Worm (Caenorhabditis elegans) whole organism, L1 larva: ENCODE results near the gene ccep-97.
A peak's percentile ranks its signal among the peaks of the same experiment; 100 is the strongest.

Source experiments
- F16B12.6 ChIP-seq: fragments of 150-350 bp; optimal IDR thresholded peaks from 2 replicates; lab custom pipeline; 2014; ENCODE audit warnings: missing biosample characterization, missing genetic modification characterization
- aha-1 ChIP-seq: fragments of 150-350 bp; optimal IDR thresholded peaks from 2 replicates; lab custom pipeline; 2014; ENCODE audit warnings: missing biosample characterization, missing genetic modification characterization
- alr-1 ChIP-seq: fragments of 200-800 bp; sonication (Bioruptor generic); optimal IDR thresholded peaks from 2 replicates; lab custom pipeline; 2018; ENCODE audit warnings: borderline replicate concordance, mild to moderate bottlenecking, missing genetic modification characterization, missing compliant biosample characterization
- aly-2 ChIP-seq: fragments of 150-350 bp; optimal IDR thresholded peaks from 2 replicates; lab custom pipeline; 2014; ENCODE audit warnings: missing biosample characterization, missing genetic modification characterization
- ama-1 ChIP-seq: fragments of 150-350 bp; optimal IDR thresholded peaks from 2 replicates; lab custom pipeline; 2014
- blmp-1 ChIP-seq: fragments of 150-350 bp; optimal IDR thresholded peaks from 2 replicates; lab custom pipeline; 2014; ENCODE audit warnings: missing biosample characterization, missing genetic modification characterization
- ceh-63 ChIP-seq: fragments of 200-800 bp; sonication (Bioruptor generic); optimal IDR thresholded peaks from 2 replicates; lab custom pipeline; 2018; ENCODE audit warnings: mild to moderate bottlenecking, missing genetic modification characterization, missing compliant biosample characterization
- ceh-82 ChIP-seq, 3 experiments: fragments of 150-350 bp in 1 of 3; sonication (generic microtip) in 2 of 3; optimal IDR thresholded peaks; 2 replicates each; lab custom pipeline; 2014 to 2017; ENCODE audit warnings: missing biosample characterization in 3 of 3, missing genetic modification characterization in 3 of 3
- ces-1 ChIP-seq: fragments of 150-350 bp; optimal IDR thresholded peaks from 2 replicates; lab custom pipeline; 2014; ENCODE audit warnings: missing biosample characterization, missing genetic modification reagents, missing genetic modification characterization
- dsc-1 ChIP-seq: sonication (generic microtip); optimal IDR thresholded peaks from 2 replicates; lab custom pipeline; 2016; ENCODE audit warnings: mild to moderate bottlenecking, missing genetic modification characterization, missing compliant biosample characterization
- efl-1 ChIP-seq, 4 experiments: fragments of 150-350 bp; optimal IDR thresholded peaks in 3 of 4; peaks in 1 of 4; 1 replicate in 1 of 4; 2 replicates in 3 of 4; lab custom pipeline; 2014; ENCODE audit warnings: missing biosample characterization in 2 of 4, missing genetic modification characterization in 2 of 4, missing genetic modification reagents in 2 of 4
- efl-3 ChIP-seq: fragments of 200-800 bp; sonication (Bioruptor generic); optimal IDR thresholded peaks from 2 replicates; lab custom pipeline; 2018; ENCODE audit warnings: mild to moderate bottlenecking, missing genetic modification characterization, missing compliant biosample characterization
- egl-13 ChIP-seq: sonication (generic microtip); optimal IDR thresholded peaks from 2 replicates; lab custom pipeline; 2016; ENCODE audit warnings: missing genotype, missing genetic modification reagents, missing genetic modification characterization, missing compliant biosample characterization
- elt-2 ChIP-seq: sonication (generic microtip); optimal IDR thresholded peaks from 2 replicates; lab custom pipeline; 2016; ENCODE audit warnings: missing genetic modification characterization, mild to moderate bottlenecking, inconsistent platforms, missing compliant biosample characterization, missing genetic modification reagents
- fkh-10 ChIP-seq: sonication (generic microtip); optimal IDR thresholded peaks from 2 replicates; lab custom pipeline; 2017; ENCODE audit warnings: missing biosample characterization, missing genetic modification reagents, missing genetic modification characterization
- fkh-4 ChIP-seq: sonication (generic microtip); optimal IDR thresholded peaks from 2 replicates; lab custom pipeline; 2016; ENCODE audit warnings: missing compliant biosample characterization, missing genetic modification characterization, borderline replicate concordance
- fkh-8 ChIP-seq: sonication (generic microtip); optimal IDR thresholded peaks from 2 replicates; lab custom pipeline; 2016; ENCODE audit warnings: mild to moderate bottlenecking, missing genetic modification characterization, missing compliant biosample characterization
- grh-1 ChIP-seq: fragments of 200-800 bp; sonication (Bioruptor generic); IDR thresholded peaks from 2 replicates; pipeline ENCODE4 v1.3.6; 2022; ENCODE audit warnings: missing genetic modification reagents, missing genetic modification characterization, missing compliant biosample characterization
- irx-1 ChIP-seq: sonication (generic microtip); optimal IDR thresholded peaks from 2 replicates; lab custom pipeline; 2016; ENCODE audit warnings: missing genetic modification characterization, missing compliant biosample characterization
- isw-1 ChIP-seq: fragments of 200-800 bp; sonication (Bioruptor generic); IDR thresholded peaks from 2 replicates; pipeline ENCODE4 v1.3.6; 2022; ENCODE audit warnings: missing genetic modification characterization, missing compliant biosample characterization
- lin-13 ChIP-seq: fragments of 150-350 bp; optimal IDR thresholded peaks from 2 replicates; lab custom pipeline; 2014; ENCODE audit warnings: missing biosample characterization, missing genetic modification reagents, missing genetic modification characterization
- lin-14 ChIP-seq: fragments of 200-800 bp; sonication (Bioruptor generic); optimal IDR thresholded peaks from 2 replicates; lab custom pipeline; 2018; ENCODE audit warnings: mild to moderate bottlenecking, missing genetic modification characterization, moderate library complexity, missing compliant biosample characterization
- lin-35 ChIP-seq, 2 experiments: fragments of 150-350 bp; optimal IDR thresholded peaks; 2 replicates each; lab custom pipeline; 2014; ENCODE audit warnings: missing biosample characterization in 2 of 2, missing genetic modification characterization in 2 of 2, missing genetic modification reagents in 2 of 2
- lir-3 ChIP-seq: sonication (generic microtip); optimal IDR thresholded peaks from 2 replicates; lab custom pipeline; 2016; ENCODE audit warnings: mild to moderate bottlenecking, missing genetic modification characterization, moderate library complexity, missing compliant biosample characterization; ENCODE audit not compliant: poor library complexity
- lsy-2 ChIP-seq, 2 experiments: fragments of 150-350 bp; optimal IDR thresholded peaks; 2 replicates each; lab custom pipeline; 2014; ENCODE audit warnings: missing biosample characterization in 2 of 2, missing genetic modification characterization in 2 of 2
- mdl-1 ChIP-seq, 2 experiments: fragments of 150-350 bp; optimal IDR thresholded peaks; 2 replicates each; lab custom pipeline; 2014 to 2017; ENCODE audit warnings: missing biosample characterization in 2 of 2, missing genetic modification characterization in 2 of 2, inconsistent platforms in 1 of 2
- nhr-11 ChIP-seq: fragments of 150-350 bp; optimal IDR thresholded peaks from 2 replicates; lab custom pipeline; 2014; ENCODE audit warnings: missing biosample characterization, missing genetic modification characterization
- nhr-19 ChIP-seq: fragments of 200-800 bp; sonication (Bioruptor generic); conservative IDR thresholded peaks from 2 replicates; pipeline ENCODE4 v1.3.6; 2022; ENCODE audit warnings: missing genetic modification characterization, missing compliant biosample characterization
- nhr-20 ChIP-seq: sonication (generic microtip); optimal IDR thresholded peaks from 2 replicates; lab custom pipeline; 2016; ENCODE audit warnings: mild to moderate bottlenecking, missing genetic modification characterization, missing compliant biosample characterization
- nhr-237 ChIP-seq: fragments of 150-350 bp; optimal IDR thresholded peaks from 2 replicates; lab custom pipeline; 2014; ENCODE audit warnings: missing biosample characterization, missing genetic modification characterization
- nhr-28 ChIP-seq: fragments of 150-350 bp; optimal IDR thresholded peaks from 2 replicates; lab custom pipeline; 2014; ENCODE audit warnings: missing biosample characterization, missing genetic modification characterization
- nhr-47 ChIP-seq: sonication (generic microtip); optimal IDR thresholded peaks from 2 replicates; lab custom pipeline; 2016; ENCODE audit warnings: mild to moderate bottlenecking, missing genetic modification characterization, moderate library complexity, missing compliant biosample characterization
- nhr-77 ChIP-seq: fragments of 150-350 bp; optimal IDR thresholded peaks from 2 replicates; lab custom pipeline; 2014; ENCODE audit warnings: missing biosample characterization, missing genetic modification characterization
- nhr-84 ChIP-seq: sonication (generic microtip); optimal IDR thresholded peaks from 2 replicates; lab custom pipeline; 2017; ENCODE audit warnings: missing biosample characterization, missing genetic modification characterization
- nhr-85 ChIP-seq: sonication (generic microtip); peaks from one replicate; lab custom pipeline; 2016; ENCODE audit warnings: missing genetic modification characterization, inconsistent platforms, missing compliant biosample characterization
- nhr-90 ChIP-seq: sonication (generic microtip); optimal IDR thresholded peaks from 2 replicates; lab custom pipeline; 2016; ENCODE audit warnings: mild to moderate bottlenecking, missing genetic modification characterization, missing compliant biosample characterization; ENCODE audit not compliant: poor library complexity
- pax-3 ChIP-seq: fragments of 200-800 bp; sonication (Bioruptor generic); optimal IDR thresholded peaks from 2 replicates; lab custom pipeline; 2018; ENCODE audit warnings: mild to moderate bottlenecking, missing genetic modification characterization, moderate library complexity, missing compliant biosample characterization
- pqm-1 ChIP-seq: sonication (generic microtip); optimal IDR thresholded peaks from 3 replicates; lab custom pipeline; 2017; ENCODE audit warnings: missing biosample characterization, missing genetic modification characterization
- skn-1 ChIP-seq: fragments of 150-350 bp; optimal IDR thresholded peaks from 2 replicates; lab custom pipeline; 2014; ENCODE audit warnings: missing biosample characterization, missing genetic modification characterization
- snpc-4 ChIP-seq: fragments of 150-350 bp; optimal IDR thresholded peaks from 2 replicates; lab custom pipeline; 2014; ENCODE audit warnings: missing biosample characterization, missing genetic modification characterization
- snu-23 ChIP-seq: sonication (generic microtip); optimal IDR thresholded peaks from 2 replicates; lab custom pipeline; 2016; ENCODE audit warnings: missing genetic modification characterization, missing compliant biosample characterization
- sox-4 ChIP-seq: sonication (generic microtip); optimal IDR thresholded peaks from 2 replicates; lab custom pipeline; 2016; ENCODE audit warnings: missing genetic modification characterization, missing compliant biosample characterization
- sup-37 ChIP-seq: fragments of 200-800 bp; sonication (Bioruptor generic); optimal IDR thresholded peaks from 2 replicates; lab custom pipeline; 2018; ENCODE audit warnings: mild to moderate bottlenecking, missing genetic modification characterization, missing compliant biosample characterization
- swsn-7 ChIP-seq: sonication (generic microtip); optimal IDR thresholded peaks from 2 replicates; lab custom pipeline; 2016; ENCODE audit warnings: missing genetic modification characterization, missing compliant biosample characterization
- tbx-2 ChIP-seq: sonication (generic microtip); optimal IDR thresholded peaks from 2 replicates; lab custom pipeline; 2016; ENCODE audit warnings: missing genetic modification characterization, missing compliant biosample characterization
- tlp-1 ChIP-seq: fragments of 150-350 bp; optimal IDR thresholded peaks from 2 replicates; lab custom pipeline; 2014; ENCODE audit warnings: missing biosample characterization, missing genetic modification characterization
- unc-130 ChIP-seq: fragments of 150-350 bp; optimal IDR thresholded peaks from 2 replicates; lab custom pipeline; 2017; ENCODE audit warnings: missing biosample characterization, missing genetic modification characterization, inconsistent platforms
- unc-30 ChIP-seq: sonication (generic microtip); optimal IDR thresholded peaks from 2 replicates; lab custom pipeline; 2017; ENCODE audit warnings: missing biosample characterization, missing genetic modification characterization
- unc-86 ChIP-seq: sonication (generic microtip); optimal IDR thresholded peaks from 2 replicates; lab custom pipeline; 2016; ENCODE audit warnings: missing genetic modification characterization, missing compliant biosample characterization
- vab-15 ChIP-seq: sonication (generic microtip); optimal IDR thresholded peaks from 2 replicates; lab custom pipeline; 2017; ENCODE audit warnings: missing genotype, mild to moderate bottlenecking, missing genetic modification characterization, missing compliant biosample characterization
- zag-1 ChIP-seq: fragments of 150-350 bp; optimal IDR thresholded peaks from 2 replicates; lab custom pipeline; 2014; ENCODE audit warnings: missing biosample characterization, missing genetic modification characterization
- ztf-11 ChIP-seq, 2 experiments: sonication (generic microtip); optimal IDR thresholded peaks; 2 replicates each; lab custom pipeline; 2016 to 2017; ENCODE audit warnings: missing genetic modification characterization in 2 of 2, missing biosample characterization in 1 of 2, missing compliant biosample characterization in 1 of 2

Gene ccep-97

DNA sequence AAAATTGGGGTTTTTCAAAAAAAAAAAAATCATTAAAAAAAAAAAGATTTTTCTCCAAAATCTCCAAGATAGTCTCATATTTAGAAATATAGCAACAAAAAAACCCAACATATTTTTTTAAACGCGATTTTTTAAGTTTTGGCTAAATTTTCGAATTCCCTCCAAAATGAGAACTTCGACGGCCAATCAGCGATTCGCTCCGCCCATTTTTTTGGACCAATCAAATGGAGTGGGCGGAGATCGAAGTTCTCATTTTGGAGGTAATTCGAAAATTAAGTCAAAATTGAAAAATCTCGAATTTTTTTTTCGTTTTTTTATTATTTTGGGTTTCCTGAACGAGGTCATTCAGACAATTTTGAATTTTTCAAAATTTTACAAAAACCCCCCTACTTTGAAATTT is 4.6 kb downstream of the ccep-97 start:
- no peak for TF ChIP-seq snu-23 (GFP tag; lab: Kevin White, UChicago)
- TF ChIP-seq efl-1 (optimal IDR thresholded peaks at IDR 0.05; lab: Kevin White, UChicago) = no peak
- TF ChIP-seq efl-1 (GFP tag; optimal IDR thresholded peaks at IDR 0.05 in 1 of 2; lab: Kevin White, UChicago) = peak in 1 of 2 experiments; percentile 18
- TF ChIP-seq, all 84 proteins: peak for 1

DNA sequence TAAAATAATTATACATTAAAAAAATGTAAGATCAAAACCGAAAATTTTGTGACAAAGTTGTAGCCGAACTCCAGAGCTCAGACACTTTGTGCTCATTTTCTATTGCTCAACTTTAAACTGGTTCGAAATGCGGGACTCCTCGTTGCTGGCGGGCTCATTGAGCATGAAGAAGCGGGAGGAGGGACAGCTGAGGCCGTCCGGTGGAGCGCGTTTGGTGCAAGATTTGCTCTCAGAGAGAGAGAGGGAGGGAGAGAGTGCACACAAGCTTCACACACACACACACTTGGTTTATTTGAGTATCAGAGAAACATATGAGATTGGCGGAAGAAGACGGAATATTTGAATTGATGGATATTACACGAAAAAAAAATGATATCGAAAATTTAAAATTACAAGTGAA is 7.8 kb downstream of the ccep-97 start:
- no peak for TF ChIP-seq lir-3 (tag; lab: Kevin White, UChicago)
- no peak for TF ChIP-seq lin-13 (GFP tag; lab: Kevin White, UChicago)
- TF ChIP-seq swsn-7 = peak; percentile 42
- TF ChIP-seq tbx-2 (tag; lab: Kevin White, UChicago) = no peak
- TF ChIP-seq aha-1 (tag; lab: Kevin White, UChicago) = no peak
- peak; percentile 14 for TF ChIP-seq aly-2 (tag; lab: Kevin White, UChicago)
- no peak for TF ChIP-seq nhr-90 (tag; lab: Kevin White, UChicago)
- peak; percentile 32 for TF ChIP-seq egl-13 (tag; lab: Kevin White, UChicago)
- TF ChIP-seq ceh-63 (GFP tag; lab: Kevin White, UChicago) = no peak
- no peak for TF ChIP-seq nhr-84 (tag; lab: Kevin White, UChicago)
- peak; percentile 2 for TF ChIP-seq F16B12.6 (tag; lab: Kevin White, UChicago)
- peak in 1 of 2 experiments; percentile 62 for TF ChIP-seq lin-35 (GFP tag; optimal IDR thresholded peaks at IDR 0.05; lab: Kevin White, UChicago)
- TF ChIP-seq grh-1 (GFP tag; lab: Robert Waterston, UW) = no peak
- TF ChIP-seq tlp-1 (tag; lab: Kevin White, UChicago) = no peak
- TF ChIP-seq nhr-19 = no peak; the same call in 1 of the 2 replicates
- no peak for TF ChIP-seq nhr-85 (tag; lab: Kevin White, UChicago)
- no peak for TF ChIP-seq nhr-11 (tag; lab: Kevin White, UChicago)
- peak; percentile 27 for TF ChIP-seq skn-1 (tag; lab: Kevin White, UChicago)
- TF ChIP-seq sox-4 = no peak
- TF ChIP-seq dsc-1 (tag; lab: Kevin White, UChicago) = peak; percentile 44
- TF ChIP-seq fkh-8 (tag; lab: Kevin White, UChicago) = peak; percentile 69
- TF ChIP-seq elt-2 (tag; lab: Kevin White, UChicago) = no peak
- peak; percentile 85 for TF ChIP-seq lin-14
- TF ChIP-seq blmp-1 (tag; lab: Kevin White, UChicago) = no peak
- no peak for TF ChIP-seq fkh-10 (GFP tag; lab: Kevin White, UChicago)
- TF ChIP-seq sup-37 (GFP tag; lab: Kevin White, UChicago) = no peak
- no peak for TF ChIP-seq ces-1
- peak in 1 of 2 experiments; percentile 65 for TF ChIP-seq lsy-2 (tag; optimal IDR thresholded peaks at IDR 0.05; lab: Kevin White, UChicago)
- no peak for TF ChIP-seq pqm-1 (tag; lab: Kevin White, UChicago)
- no peak for TF ChIP-seq fkh-4 (tag; lab: Kevin White, UChicago)
- TF ChIP-seq pax-3 (tag; lab: Kevin White, UChicago) = no peak
- TF ChIP-seq unc-86 (tag; lab: Kevin White, UChicago) = peak; percentile 19
- TF ChIP-seq nhr-28 (tag; lab: Kevin White, UChicago) = no peak
- no peak for TF ChIP-seq alr-1
- TF ChIP-seq ama-1 (lab: Kevin White, UChicago) = no peak
- TF ChIP-seq ceh-82 (tag; optimal IDR thresholded peaks at IDR 0.05; lab: Kevin White, UChicago) = peak in 2 of 3 experiments; percentile 13 to 65
- no peak for TF ChIP-seq unc-30 (tag; lab: Kevin White, UChicago)
- TF ChIP-seq irx-1 (tag; lab: Kevin White, UChicago) = no peak
- TF ChIP-seq ztf-11 (tag; optimal IDR thresholded peaks at IDR 0.05; lab: Kevin White, UChicago) = no peak
- TF ChIP-seq nhr-47 (tag; lab: Kevin White, UChicago) = peak; percentile 21
- no peak for TF ChIP-seq unc-130 (tag; lab: Kevin White, UChicago)
- no peak for TF ChIP-seq efl-3 (GFP tag; lab: Kevin White, UChicago)
- no peak for TF ChIP-seq vab-15 (tag; lab: Kevin White, UChicago)
- no peak for TF ChIP-seq zag-1 (tag; lab: Kevin White, UChicago)
- TF ChIP-seq nhr-237 = no peak
- TF ChIP-seq isw-1 (GFP tag; lab: Robert Waterston, UW) = no peak
- TF ChIP-seq snpc-4 = no peak
- TF ChIP-seq nhr-20 (tag; lab: Kevin White, UChicago) = peak; percentile 30
- no peak for TF ChIP-seq nhr-77 (tag; lab: Kevin White, UChicago)
- no peak for TF ChIP-seq mdl-1 (tag; optimal IDR thresholded peaks at IDR 0.05; lab: Kevin White, UChicago)
